Fruit fly (Drosophila melanogaster) whole organism, pupa: ENCODE data around the gene CG14323.

ENCODE experiments used
- CG12605 ChIP-seq: fragments of 200-800 bp; sonication (Bioruptor generic); IDR thresholded peaks from 2 replicates; pipeline ENCODE4 v1.3.6; 2022; ENCODE audit warnings: missing biosample characterization, missing genetic modification characterization
- CG14655 ChIP-seq: fragments of 200-800 bp; sonication (Bioruptor generic); optimal IDR thresholded peaks from 3 replicates; lab custom pipeline; 2017; ENCODE audit warnings: mild to moderate bottlenecking, missing biosample characterization, missing genetic modification reagents, missing genetic modification characterization
- CG15710 ChIP-seq: fragments of 200-800 bp; sonication (Bioruptor generic); optimal IDR thresholded peaks from 2 replicates; lab custom pipeline; 2018; ENCODE audit warnings: missing biosample characterization, mild to moderate bottlenecking, missing genetic modification characterization, moderate library complexity
- CG34367 ChIP-seq: fragments of 200-800 bp; sonication (Bioruptor generic); optimal IDR thresholded peaks from 2 replicates; lab custom pipeline; 2018; ENCODE audit warnings: missing biosample characterization, mild to moderate bottlenecking, missing genetic modification characterization
- CG8159 ChIP-seq: fragments of 200-800 bp; sonication (Bioruptor generic); optimal IDR thresholded peaks from 3 replicates; lab custom pipeline; 2018; ENCODE audit warnings: missing biosample characterization, mild to moderate bottlenecking, missing genetic modification characterization, moderate library complexity
- CG8301 ChIP-seq: fragments of 200-800 bp; sonication (Bioruptor generic); optimal IDR thresholded peaks from 2 replicates; lab custom pipeline; 2018; ENCODE audit warnings: missing biosample characterization, mild to moderate bottlenecking, missing genetic modification characterization
- CG9948 ChIP-seq: fragments of 200-800 bp; sonication (Bioruptor generic); optimal IDR thresholded peaks from 2 replicates; lab custom pipeline; 2018; ENCODE audit warnings: missing biosample characterization, mild to moderate bottlenecking, missing genetic modification characterization, moderate library complexity
- D1 ChIP-seq: fragments of 200-800 bp; sonication (Bioruptor generic); optimal IDR thresholded peaks from 2 replicates; lab custom pipeline; 2018; ENCODE audit warnings: missing biosample characterization, mild to moderate bottlenecking, missing genetic modification characterization, moderate library complexity
- EcR ChIP-seq: fragments of 200-800 bp; sonication (Bioruptor generic); optimal IDR thresholded peaks from 3 replicates; lab custom pipeline; 2019; ENCODE audit warnings: missing biosample characterization, missing genetic modification characterization, mild to moderate bottlenecking, moderate library complexity, missing genetic modification reagents
- Ets98B ChIP-seq: fragments of 200-800 bp; sonication (Bioruptor generic); IDR thresholded peaks from 2 replicates; pipeline ENCODE4 v1.3.6; 2022; ENCODE audit warnings: missing biosample characterization, missing genetic modification characterization
- Pif1B ChIP-seq: fragments of 200-800 bp; sonication (Bioruptor generic); optimal IDR thresholded peaks from 3 replicates; lab custom pipeline; 2016; ENCODE audit warnings: missing biosample characterization, missing genetic modification characterization
- fd96Ca ChIP-seq: fragments of 200-800 bp; sonication (Bioruptor generic); IDR thresholded peaks from 3 replicates; pipeline ENCODE4 v1.3.6; 2022; ENCODE audit warnings: missing biosample characterization, missing genetic modification characterization

Gene CG14323

DNA sequence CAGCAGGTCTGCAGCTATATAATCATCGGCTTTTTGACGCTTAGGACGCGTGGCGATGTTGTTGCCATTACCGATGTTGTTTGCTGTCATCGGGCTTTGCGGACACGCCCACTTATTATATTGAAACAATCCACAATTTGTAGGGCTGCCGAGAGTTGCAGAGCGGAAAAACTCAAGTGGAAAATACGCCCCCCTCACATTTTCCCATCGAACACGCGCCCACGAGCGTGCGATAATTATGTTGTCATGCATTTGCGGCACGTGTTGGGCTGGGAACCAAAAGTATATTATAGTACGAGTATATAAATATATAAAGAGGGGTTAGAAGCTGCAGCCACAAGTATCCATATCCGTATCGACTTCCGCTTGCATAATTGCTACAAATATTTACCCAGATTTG lies 33.1 kb downstream of the CG14323 start:
- TF ChIP-seq CG8301 (no peak), CG34367 (tag; lab: Kevin White, UChicago) (no peak), CG9948 (tag; lab: Kevin White, UChicago) (no peak), D1 (tag; lab: Kevin White, UChicago) (no peak), Pif1B (GFP tag; lab: Kevin White, UChicago) (no peak), CG14655 (GFP tag; lab: Kevin White, UChicago) (no peak), fd96Ca (GFP tag; lab: Robert Waterston, UW) (no peak), CG12605 (GFP tag; lab: Robert Waterston, UW) (no peak), CG15710 (no peak), Ets98B (no peak)

- TF ChIP-seq EcR (GFP tag; lab: Kevin White, UChicago) = no peak
- peak; percentile 26 for TF ChIP-seq CG8159 (tag; lab: Kevin White, UChicago)
Observed at dm6 chr3R:17583658-17584460, 38.1 kb downstream of the CG14323 start.
